Fruit fly (Drosophila melanogaster) whole organism, embryonic: ENCODE results near the gene janA.

Experiments used
- Abd-B ChIP-seq: fragments of 200-800 bp; sonication (Bioruptor generic); optimal IDR thresholded peaks from 2 replicates; lab custom pipeline; 2018; ENCODE audit warnings: missing biosample characterization, mild to moderate bottlenecking, missing genetic modification characterization, moderate library complexity
- Awh ChIP-seq: fragments of 200-800 bp; sonication (Bioruptor generic); IDR thresholded peaks from 2 replicates; pipeline ENCODE4, ENCODE4 v1.3.6; 2022; ENCODE audit warnings: missing biosample characterization, missing genetic modification characterization
- CG10267 ChIP-seq: fragments of 200-800 bp; sonication (Bioruptor generic); optimal IDR thresholded peaks from 2 replicates; lab custom pipeline; 2018; ENCODE audit warnings: missing biosample characterization, mild to moderate bottlenecking, missing genetic modification characterization, moderate library complexity
- CG10959 ChIP-seq: fragments of 200-800 bp; sonication (Bioruptor generic); IDR thresholded peaks from 2 replicates; pipeline ENCODE4 v1.3.6; 2022; ENCODE audit warnings: missing biosample characterization, missing genetic modification characterization
- CG10979 ChIP-seq: fragments of 200-800 bp; sonication (Bioruptor generic); optimal IDR thresholded peaks from 2 replicates; lab custom pipeline; 2018; ENCODE audit warnings: missing biosample characterization, mild to moderate bottlenecking, missing genetic modification characterization, moderate library complexity
- CG11504 ChIP-seq: fragments of 200-800 bp; sonication (Bioruptor generic); optimal IDR thresholded peaks from 3 replicates; lab custom pipeline; 2019; ENCODE audit warnings: missing biosample characterization, mild to moderate bottlenecking, missing genetic modification characterization, moderate library complexity
- CG15514 ChIP-seq: fragments of 200-800 bp; sonication (Bioruptor generic); optimal IDR thresholded peaks from 3 replicates; lab custom pipeline; 2017; ENCODE audit warnings: missing biosample characterization, missing genetic modification characterization, mild to moderate bottlenecking, moderate library complexity, missing genetic modification reagents
- CG17385 ChIP-seq: fragments of 200-800 bp; sonication (Bioruptor generic); optimal IDR thresholded peaks from 3 replicates; lab custom pipeline; 2018; ENCODE audit warnings: missing biosample characterization, mild to moderate bottlenecking, missing genetic modification characterization
- CG18262 ChIP-seq: fragments of 200-800 bp; optimal IDR thresholded peaks from 3 replicates; lab custom pipeline; 2019; ENCODE audit warnings: missing biosample characterization, mild to moderate bottlenecking, missing genetic modification characterization, moderate library complexity
- CG18599 ChIP-seq: fragments of 200-800 bp; sonication (Bioruptor generic); optimal IDR thresholded peaks from 3 replicates; lab custom pipeline; 2017; ENCODE audit warnings: missing biosample characterization, missing genetic modification characterization, mild to moderate bottlenecking, moderate library complexity, missing genetic modification reagents
- CG2199 ChIP-seq: fragments of 200-800 bp; sonication (Bioruptor generic); IDR thresholded peaks from 3 replicates; pipeline ENCODE4 v1.3.6; 2022; ENCODE audit warnings: missing biosample characterization, missing genetic modification characterization
- CG2202 ChIP-seq: fragments of 200-800 bp; sonication (Bioruptor generic); optimal IDR thresholded peaks from 2 replicates; lab custom pipeline; 2018; ENCODE audit warnings: missing biosample characterization, mild to moderate bottlenecking, missing genetic modification characterization
- CG3065 ChIP-seq: fragments of 200-800 bp; sonication (Bioruptor generic); optimal IDR thresholded peaks from 2 replicates; lab custom pipeline; 2016; ENCODE audit warnings: missing biosample characterization, missing genetic modification characterization
- CG33213 ChIP-seq: fragments of 200-800 bp; sonication (Bioruptor generic); optimal IDR thresholded peaks from 3 replicates; lab custom pipeline; 2016; ENCODE audit warnings: missing biosample characterization, missing genetic modification characterization
- CG4424 ChIP-seq: fragments of 200-800 bp; sonication (Bioruptor generic); optimal IDR thresholded peaks from 3 replicates; lab custom pipeline; 2016; ENCODE audit warnings: missing biosample characterization, missing genetic modification characterization
- CG4730 ChIP-seq: fragments of 200-800 bp; sonication (Bioruptor generic); IDR thresholded peaks from 2 replicates; pipeline ENCODE4 v1.3.6; 2022; ENCODE audit warnings: missing biosample characterization, missing genetic modification characterization
- CG4854 ChIP-seq: fragments of 200-800 bp; sonication (Bioruptor generic); optimal IDR thresholded peaks from 2 replicates; lab custom pipeline; 2016; ENCODE audit warnings: missing biosample characterization, missing genetic modification characterization, inconsistent platforms
- CG8478 ChIP-seq: fragments of >200 bp; optimal IDR thresholded peaks from 2 replicates; lab custom pipeline; 2018
- CG9609 ChIP-seq: fragments of 200-800 bp; sonication (Bioruptor generic); optimal IDR thresholded peaks from 3 replicates; lab custom pipeline; 2016; ENCODE audit warnings: missing biosample characterization, missing genetic modification characterization
- CG9727 ChIP-seq: fragments of 200-800 bp; sonication (Bioruptor generic); optimal IDR thresholded peaks from 3 replicates; lab custom pipeline; 2017; ENCODE audit warnings: missing biosample characterization, mild to moderate bottlenecking, missing genetic modification characterization
- Drgx ChIP-seq: fragments of 200-800 bp; sonication (Bioruptor generic); IDR thresholded peaks from 2 replicates; pipeline ENCODE4 v1.3.6; 2022; ENCODE audit warnings: missing biosample characterization, missing genetic modification characterization
- E2f2 ChIP-seq: fragments of 200-800 bp; sonication (Bioruptor generic); IDR thresholded peaks from 2 replicates; pipeline ENCODE4 v1.3.6; 2022; ENCODE audit warnings: missing biosample characterization, missing genetic modification characterization
- Ets65A ChIP-seq: fragments of 200-800 bp; sonication (Bioruptor generic); peaks from one replicate; lab custom pipeline; 2016; ENCODE audit warnings: missing biosample characterization, missing genetic modification characterization
- Gug ChIP-seq: fragments of 200-800 bp; sonication (Bioruptor generic); IDR thresholded peaks from 4 replicates; pipeline ENCODE4 v1.3.6; 2022; ENCODE audit warnings: missing biosample characterization, missing genetic modification characterization
- Hey ChIP-seq: fragments of 200-800 bp; sonication (Bioruptor generic); optimal IDR thresholded peaks from 3 replicates; lab custom pipeline; 2018; ENCODE audit warnings: missing biosample characterization, mild to moderate bottlenecking, missing genetic modification characterization
- Hsf ChIP-seq: fragments of 200-800 bp; sonication (Bioruptor generic); optimal IDR thresholded peaks from 3 replicates; lab custom pipeline; 2016; ENCODE audit warnings: missing biosample characterization, missing genetic modification characterization
- Lpt ChIP-seq: fragments of >200 bp; optimal IDR thresholded peaks from 2 replicates; lab custom pipeline; 2018; ENCODE audit warnings: missing biosample characterization, missing genetic modification characterization
- Med ChIP-seq: fragments of 200-800 bp; sonication (Bioruptor generic); peaks from one replicate; lab custom pipeline; 2016; ENCODE audit warnings: missing biosample characterization, missing genetic modification characterization, mild to moderate bottlenecking, inconsistent platforms, moderate library complexity
- Meics ChIP-seq: fragments of 200-800 bp; sonication (Bioruptor generic); optimal IDR thresholded peaks from 2 replicates; lab custom pipeline; 2017; ENCODE audit warnings: missing biosample characterization, mild to moderate bottlenecking, missing genetic modification characterization
- Oli ChIP-seq: fragments of 200-800 bp; sonication (Bioruptor generic); optimal IDR thresholded peaks from 2 replicates; lab custom pipeline; 2018; ENCODE audit warnings: missing biosample characterization, mild to moderate bottlenecking, missing genetic modification characterization, moderate library complexity
- Ptx1 ChIP-seq: fragments of 200-800 bp; sonication (Bioruptor generic); IDR thresholded peaks from 2 replicates; pipeline ENCODE4 v1.3.6; 2022; ENCODE audit warnings: missing biosample characterization, missing genetic modification characterization
- Sox100B ChIP-seq: fragments of 200-800 bp; sonication (Bioruptor generic); optimal IDR thresholded peaks from 3 replicates; lab custom pipeline; 2018; ENCODE audit warnings: missing biosample characterization, mild to moderate bottlenecking, missing genetic modification characterization
- Sox102F ChIP-seq: fragments of 200-800 bp; sonication (Bioruptor generic); optimal IDR thresholded peaks from 2 replicates; lab custom pipeline; 2018; ENCODE audit warnings: missing biosample characterization, mild to moderate bottlenecking, missing genetic modification characterization, moderate library complexity
- Ssrp ChIP-seq: fragments of 200-800 bp; sonication (Bioruptor generic); optimal IDR thresholded peaks from 2 replicates; lab custom pipeline; 2018; ENCODE audit warnings: missing biosample characterization, mild to moderate bottlenecking, missing genetic modification characterization, moderate library complexity
- Trl ChIP-seq, 3 experiments: fragments of >200 bp in 2 of 3; fragments of 200-800 bp in 1 of 3; sonication (Bioruptor generic) in 1 of 3; optimal IDR thresholded peaks; 2 replicates in 1 of 3; 3 replicates in 2 of 3; lab custom pipeline; 2016 to 2017; ENCODE audit warnings: missing biosample characterization in 1 of 3, missing genetic modification characterization in 1 of 3
- Xbp1 ChIP-seq: fragments of 200-800 bp; sonication (Bioruptor generic); optimal IDR thresholded peaks from 3 replicates; lab custom pipeline; 2016; ENCODE audit warnings: missing biosample characterization, mild to moderate bottlenecking, missing genetic modification characterization
- aop ChIP-seq: fragments of 200-800 bp; sonication (Bioruptor generic); IDR thresholded peaks from 2 replicates; pipeline ENCODE4 v1.3.6; 2022; ENCODE audit warnings: missing biosample characterization, missing genetic modification characterization
- az2 ChIP-seq: fragments of 200-800 bp; sonication (Bioruptor generic); optimal IDR thresholded peaks from 3 replicates; lab custom pipeline; 2016; ENCODE audit warnings: missing biosample characterization, missing genetic modification characterization
- chinmo ChIP-seq: fragments of 200-800 bp; sonication (Bioruptor generic); IDR thresholded peaks from 4 replicates; pipeline ENCODE4 v1.3.6; 2022; ENCODE audit warnings: missing biosample characterization, missing genetic modification characterization; ENCODE audit not compliant: partially characterized antibody
- dimm ChIP-seq: fragments of 200-800 bp; sonication (Bioruptor generic); IDR thresholded peaks from 2 replicates; pipeline ENCODE4 v1.3.6; 2022; ENCODE audit warnings: missing biosample characterization, missing genetic modification characterization
- dpn ChIP-seq, 2 experiments: fragments of 200-800 bp; sonication (Bioruptor generic); optimal IDR thresholded peaks; 3 replicates each; lab custom pipeline; 2016; ENCODE audit warnings: missing biosample characterization in 2 of 2, missing genetic modification characterization in 2 of 2
- inv ChIP-seq: fragments of 200-800 bp; sonication (Bioruptor generic); IDR thresholded peaks from 2 replicates; pipeline ENCODE4 v1.3.6; 2022; ENCODE audit warnings: missing biosample characterization, missing genetic modification characterization; ENCODE audit not compliant: partially characterized antibody
- mam ChIP-seq: fragments of 200-800 bp; sonication (Bioruptor generic); optimal IDR thresholded peaks from 3 replicates; lab custom pipeline; 2016; ENCODE audit warnings: missing biosample characterization, missing genetic modification characterization
- nmo ChIP-seq: fragments of 200-800 bp; sonication (Bioruptor generic); optimal IDR thresholded peaks from 2 replicates; lab custom pipeline; 2018; ENCODE audit warnings: missing biosample characterization, mild to moderate bottlenecking, missing genetic modification characterization, moderate library complexity
- pnt ChIP-seq: fragments of 200-800 bp; sonication (Bioruptor generic); optimal IDR thresholded peaks from 3 replicates; lab custom pipeline; 2016; ENCODE audit warnings: missing biosample characterization, missing genetic modification characterization
- schlank ChIP-seq: fragments of 200-800 bp; sonication (Bioruptor generic); optimal IDR thresholded peaks from 2 replicates; lab custom pipeline; 2018; ENCODE audit warnings: missing biosample characterization, mild to moderate bottlenecking, missing genetic modification characterization
- slbo ChIP-seq: fragments of 200-800 bp; sonication (Bioruptor generic); IDR thresholded peaks from 2 replicates; pipeline ENCODE4 v1.3.6; 2022; ENCODE audit warnings: missing biosample characterization, missing genetic modification characterization
- sr ChIP-seq: fragments of 200-800 bp; sonication (Bioruptor generic); IDR thresholded peaks from 3 replicates; pipeline ENCODE4 v1.3.6; 2022; ENCODE audit warnings: missing biosample characterization, missing genetic modification characterization
- unpg ChIP-seq: fragments of 200-800 bp; sonication (Bioruptor generic); optimal IDR thresholded peaks from 3 replicates; lab custom pipeline; 2018; ENCODE audit warnings: missing biosample characterization, mild to moderate bottlenecking, missing genetic modification characterization, moderate library complexity
- vfl ChIP-seq: fragments of 200-800 bp; sonication (Bioruptor generic); optimal IDR thresholded peaks from 2 replicates; lab custom pipeline; 2016; ENCODE audit warnings: missing biosample characterization, missing genetic modification characterization

The janA gene

dm6 chr3R:30083215-30083614, 43.9 kb upstream of the janA start (continued):
- TF ChIP-seq CG18599 (GFP tag; lab: Kevin White, UChicago) (peak; percentile 9), nmo (GFP tag; lab: Kevin White, UChicago) (peak; percentile 3), CG8478 (lab: Kevin White, UChicago) (no peak), dimm (no peak), slbo (GFP tag; lab: Robert Waterston, UW) (peak; percentile 38; the same call in 1 of the 2 replicates), az2 (peak; percentile 5), CG33213 (GFP tag; lab: Kevin White, UChicago) (no peak), CG18262 (tag; lab: Kevin White, UChicago) (peak; percentile 6), Drgx (GFP tag; lab: Robert Waterston, UW) (no peak), CG4424 (GFP tag; lab: Kevin White, UChicago) (no peak), Ssrp (tag; lab: Kevin White, UChicago) (peak; percentile 20), unpg (GFP tag; lab: Kevin White, UChicago) (peak; percentile 14), Sox100B (GFP tag; lab: Kevin White, UChicago) (peak; percentile 2), Gug (GFP tag; lab: Robert Waterston, UW) (no peak), aop (GFP tag; lab: Robert Waterston, UW) (no peak), Meics (GFP tag; lab: Kevin White, UChicago) (peak; percentile 24), Xbp1 (GFP tag; lab: Kevin White, UChicago) (peak; percentile 15), vfl (GFP tag; lab: Kevin White, UChicago) (no peak), schlank (tag; lab: Kevin White, UChicago) (no peak), Awh (GFP tag; lab: Robert Waterston, UW) (peak; percentile 29; the same call in 1 of the 2 replicates)

dm6 chr3R:30076088-30076487, 36.8 kb upstream of the janA start:
- TF ChIP-seq Gug (GFP tag; lab: Robert Waterston, UW) (0 out of 4 replicates have a peak, but pooled peaks have one; percentile 27), CG15514 (no peak), Med (peak; percentile 63), Hey (no peak), Lpt (no peak), CG11504 (tag; lab: Kevin White, UChicago) (no peak), CG2199 (GFP tag; lab: Robert Waterston, UW) (no peak), CG3065 (GFP tag; lab: Kevin White, UChicago) (no peak), CG9609 (no peak), dpn (GFP tag; optimal IDR thresholded peaks at IDR 0.05; lab: Kevin White, UChicago) (no peak), CG10267 (tag; lab: Kevin White, UChicago) (no peak), CG10959 (GFP tag; lab: Robert Waterston, UW) (no peak), mam (no peak), Hsf (GFP tag; lab: Kevin White, UChicago) (peak; percentile 22), CG4854 (GFP tag; lab: Kevin White, UChicago) (no peak), chinmo (GFP tag; lab: Robert Waterston, UW) (no peak), Abd-B (GFP tag; lab: Kevin White, UChicago) (no peak), CG4730 (GFP tag; lab: Robert Waterston, UW) (no peak), Trl (optimal IDR thresholded peaks at IDR 0.05; lab: Kevin White, UChicago) (no peak), Trl (GFP tag; optimal IDR thresholded peaks at IDR 0.05; lab: Kevin White, UChicago) (no peak), Sox102F (peak; percentile 41), Drgx (GFP tag; lab: Robert Waterston, UW) (peak; percentile 59), inv (GFP tag; lab: Robert Waterston, UW) (peak; percentile 17; the same call in 1 of the 2 replicates), Oli (tag; lab: Kevin White, UChicago) (no peak), sr (no peak), CG17385 (GFP tag; lab: Kevin White, UChicago) (no peak), CG10979 (tag; lab: Kevin White, UChicago) (peak; percentile 34), Ets65A (GFP tag; lab: Kevin White, UChicago) (peak; percentile 60), CG2202 (no peak), CG9727 (GFP tag; lab: Kevin White, UChicago) (peak; percentile 1), pnt (GFP tag; lab: Kevin White, UChicago) (peak; percentile 17), Ptx1 (GFP tag; lab: Robert Waterston, UW) (0 out of 2 replicates have a peak, but pooled peaks have one; percentile 14), Ssrp (tag; lab: Kevin White, UChicago) (peak; percentile 13), E2f2 (GFP tag; lab: Robert Waterston, UW) (no peak)
